Fruit fly (Drosophila melanogaster): Measurements from ENCODE around the gene sfl.

- TF ChIP-seq Abd-B (GFP tag; optimal IDR thresholded peaks at IDR 0.05) (no peak), Mio (GFP tag; optimal IDR thresholded peaks at IDR 0.05) (no peak), rgr (GFP tag; optimal IDR thresholded peaks at IDR 0.05) (peak; percentile 64), Rel (GFP tag; optimal IDR thresholded peaks at IDR 0.05) (no peak), Rel (tag; optimal IDR thresholded peaks at IDR 0.05) (no peak), GATAd (GFP tag; optimal IDR thresholded peaks at IDR 0.05) (no peak), fru (GFP tag; optimal IDR thresholded peaks at IDR 0.05) (peak; percentile 50), CG9705 (GFP tag; optimal IDR thresholded peaks at IDR 0.05) (no peak), woc (GFP tag; optimal IDR thresholded peaks at IDR 0.05) (peak; percentile 56), sv (GFP tag; optimal IDR thresholded peaks at IDR 0.05) (no peak), Hr78 (GFP tag; optimal IDR thresholded peaks at IDR 0.05) (no peak), usp (GFP tag; optimal IDR thresholded peaks at IDR 0.05) (no peak), CG32264 (GFP tag; optimal IDR thresholded peaks at IDR 0.05) (no peak), Myc (optimal IDR thresholded peaks at IDR 0.05) (no peak)
Measured at dm6 chr3L:6471820-6472219, 23.7 kb upstream of the sfl start.
